Fruit fly (Drosophila melanogaster) whole organism, pupa: Measurements from ENCODE around the gene Akr1B.

ENCODE experiments used
- CG10348 ChIP-seq: fragments of 200-800 bp; sonication (Bioruptor generic); IDR thresholded peaks from 2 replicates; pipeline ENCODE4 v1.3.6; 2022; ENCODE audit warnings: missing biosample characterization, missing genetic modification characterization
- CG12605 ChIP-seq: fragments of 200-800 bp; sonication (Bioruptor generic); IDR thresholded peaks from 2 replicates; pipeline ENCODE4 v1.3.6; 2022; ENCODE audit warnings: missing biosample characterization, missing genetic modification characterization
- CG15710 ChIP-seq: fragments of 200-800 bp; sonication (Bioruptor generic); optimal IDR thresholded peaks from 2 replicates; lab custom pipeline; 2018; ENCODE audit warnings: missing biosample characterization, mild to moderate bottlenecking, missing genetic modification characterization, moderate library complexity
- CG17806 ChIP-seq: fragments of 200-800 bp; sonication (Bioruptor generic); optimal IDR thresholded peaks from 2 replicates; lab custom pipeline; 2018; ENCODE audit warnings: missing biosample characterization, mild to moderate bottlenecking, missing genetic modification characterization, moderate library complexity
- D1 ChIP-seq: fragments of 200-800 bp; sonication (Bioruptor generic); optimal IDR thresholded peaks from 2 replicates; lab custom pipeline; 2018; ENCODE audit warnings: missing biosample characterization, mild to moderate bottlenecking, missing genetic modification characterization, moderate library complexity
- EcR ChIP-seq: fragments of 200-800 bp; sonication (Bioruptor generic); optimal IDR thresholded peaks from 3 replicates; lab custom pipeline; 2019; ENCODE audit warnings: missing biosample characterization, missing genetic modification characterization, mild to moderate bottlenecking, moderate library complexity, missing genetic modification reagents
- rn ChIP-seq: fragments of 200-800 bp; sonication (Bioruptor generic); IDR thresholded peaks from 2 replicates; pipeline ENCODE4 v1.3.6; 2022; ENCODE audit warnings: missing biosample characterization, missing genetic modification characterization

DNA sequence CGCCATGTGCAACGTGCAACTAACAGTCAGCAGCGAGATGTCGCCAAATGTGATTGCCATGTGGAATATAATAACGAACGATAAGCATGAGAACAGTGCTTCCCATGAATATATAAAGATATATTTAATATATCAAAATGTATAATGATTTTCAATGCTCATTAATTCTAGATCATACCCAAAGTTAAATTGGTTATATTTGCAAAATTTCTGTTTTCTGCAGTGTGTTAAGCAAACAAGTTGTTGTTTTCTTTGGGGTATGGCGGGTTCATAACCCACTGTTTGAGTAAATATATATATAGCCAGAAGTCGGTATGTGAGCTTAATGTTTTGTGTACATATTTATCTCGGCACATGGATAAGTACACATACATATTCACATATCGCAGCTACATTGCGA lies 12.6 kb upstream of the Akr1B start:
- TF ChIP-seq CG10348 (GFP tag; lab: Robert Waterston, UW) (no peak), EcR (GFP tag; lab: Kevin White, UChicago) (no peak), CG15710 (tag; lab: Kevin White, UChicago) (no peak), CG12605 (GFP tag; lab: Robert Waterston, UW) (no peak), D1 (tag; lab: Kevin White, UChicago) (no peak), rn (no peak), CG17806 (tag; lab: Kevin White, UChicago) (no peak)
